Fruit fly (Drosophila melanogaster) S2 (cell line): ENCODE measurements around the gene CG10089.

Experiments used
- CG8478 ChIP-seq: fragments of >200 bp; optimal IDR thresholded peaks from 2 replicates; lab custom pipeline; 2018
- CTCF ChIP-seq, 2 experiments: fragments of >200 bp; optimal IDR thresholded peaks; 2 replicates each; lab custom pipeline; 2018

DNA sequence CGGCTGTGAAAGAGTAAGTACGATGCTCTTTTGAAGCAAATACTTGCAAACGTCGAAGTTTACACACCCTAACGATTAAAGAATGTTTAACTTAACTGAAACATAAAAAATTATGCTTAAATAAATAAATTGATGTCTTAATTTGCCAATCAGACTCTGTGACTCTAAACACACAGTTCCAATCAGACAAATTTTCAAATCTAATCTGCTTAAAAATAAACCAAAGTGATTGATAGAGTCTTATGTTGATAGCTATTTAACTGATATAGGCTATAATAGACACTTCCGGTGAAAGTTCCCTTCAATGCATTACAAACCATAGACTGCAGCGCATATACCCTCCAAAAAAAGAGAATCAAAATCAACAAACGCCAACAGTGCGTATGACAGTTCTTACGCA is 23.0 kb downstream of the CG10089 start:
- TF ChIP-seq CG8478 (no peak), CTCF (optimal IDR thresholded peaks at IDR 0.05; lab: Kevin White, UChicago) (no peak)
